Fruit fly (Drosophila melanogaster): ENCODE measurements around the gene CG14073.

CG14073 gene

DNA sequence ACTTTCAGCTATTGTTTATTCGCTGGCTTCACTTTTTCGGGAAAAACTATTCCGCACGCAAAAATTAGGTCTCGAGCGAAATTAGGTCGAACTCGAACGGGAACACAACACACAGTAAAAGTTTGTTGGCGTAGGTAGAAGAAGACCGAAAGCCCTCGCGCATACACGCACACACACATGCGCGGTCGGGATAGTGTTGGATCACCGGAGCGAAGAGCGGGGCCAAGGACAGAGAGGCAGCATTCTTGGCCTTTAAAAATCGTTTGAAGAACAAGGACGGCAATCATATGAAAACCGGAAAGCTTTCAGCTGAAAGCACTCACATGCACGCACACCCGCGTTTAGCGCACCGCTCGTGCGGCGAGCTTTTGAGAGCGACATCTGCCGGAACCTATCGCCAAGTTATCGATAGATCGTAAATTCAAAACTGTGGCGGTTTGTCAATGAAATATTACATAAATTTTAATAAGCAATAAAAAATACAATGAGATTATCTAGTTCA, 19.2 kb downstream of the CG14073 start, which contains the start of gene ftz-f1 (continued):
- TF ChIP-seq CG14965 (GFP tag; optimal IDR thresholded peaks at IDR 0.05; ENCODE audit: borderline replicate concordance) (no peak), CG13894 (tag; optimal IDR thresholded peaks at IDR 0.05) (no peak), CG10366 (GFP tag; IDR thresholded peaks at IDR 0.05) (no peak), CG8281 (tag; optimal IDR thresholded peaks at IDR 0.05) (no peak), Xbp1 (GFP tag; optimal IDR thresholded peaks at IDR 0.05) (no peak), Sry-β (GFP tag; optimal IDR thresholded peaks at IDR 0.05) (no peak), Lhr (GFP tag; optimal IDR thresholded peaks at IDR 0.05) (peak; percentile 72), CG11696 (GFP tag; IDR thresholded peaks at IDR 0.05) (no peak), CG16815 (GFP tag; optimal IDR thresholded peaks at IDR 0.05) (no peak), Lim3 (GFP tag; IDR thresholded peaks at IDR 0.05) (no peak), org-1 (GFP tag; optimal IDR thresholded peaks at IDR 0.05) (peak; percentile 2), CG2120 (GFP tag; optimal IDR thresholded peaks at IDR 0.05) (peak; percentile 32), gro (GFP tag; optimal IDR thresholded peaks at IDR 0.05) (peak; percentile 71), zen2 (GFP tag; IDR thresholded peaks at IDR 0.05; ENCODE audit: partially characterized antibody) (no peak; the same call in 2 of the 3 replicates), CG17612 (GFP tag; IDR thresholded peaks at IDR 0.05) (no peak), Aef1 (GFP tag; IDR thresholded peaks at IDR 0.05) (peak; percentile 16; the same call in 1 of the 3 replicates), Sin3A (optimal IDR thresholded peaks at IDR 0.05) (no peak), prd (optimal IDR thresholded peaks at IDR 0.05) (no peak), prd (GFP tag; IDR thresholded peaks at IDR 0.05) (0 out of 3 replicates have a peak, but pooled peaks have one; percentile 11), Side (GFP tag; optimal IDR thresholded peaks at IDR 0.05) (peak; percentile 24), CG4404 (GFP tag; IDR thresholded peaks at IDR 0.05) (no peak), kni (GFP tag; optimal IDR thresholded peaks at IDR 0.05) (peak; percentile 83), zf30C (GFP tag; optimal IDR thresholded peaks at IDR 0.05) (no peak), ERR (GFP tag; optimal IDR thresholded peaks at IDR 0.05) (peak; percentile 1), HLH4C (GFP tag; IDR thresholded peaks at IDR 0.05; ENCODE audit: partially characterized antibody) (peak; percentile 78), CG2889 (GFP tag; IDR thresholded peaks at IDR 0.05) (no peak), pros (GFP tag; optimal IDR thresholded peaks at IDR 0.05) (peak; percentile 53), CG14441 (GFP tag; IDR thresholded peaks at IDR 0.05) (no peak), jumu (GFP tag; optimal IDR thresholded peaks at IDR 0.05) (no peak), CG9817 (tag; optimal IDR thresholded peaks at IDR 0.05) (peak; percentile 9), CG1603 (tag; optimal IDR thresholded peaks at IDR 0.05) (no peak), toy (GFP tag; IDR thresholded peaks at IDR 0.05) (no peak), CG11398 (GFP tag; optimal IDR thresholded peaks at IDR 0.05) (peak; percentile 29), CG9797 (GFP tag; optimal IDR thresholded peaks at IDR 0.05) (peak; percentile 16), aop (GFP tag; IDR thresholded peaks at IDR 0.05) (no peak), CG11247 (GFP tag; IDR thresholded peaks at IDR 0.05) (no peak), Ravus (GFP tag; IDR thresholded peaks at IDR 0.05) (no peak), knrl (GFP tag; IDR thresholded peaks at IDR 0.05; ENCODE audit: partially characterized antibody) (peak; percentile 81), CTCF (GFP tag; optimal IDR thresholded peaks at IDR 0.05) (peak; percentile 98), CG1602 (GFP tag; optimal IDR thresholded peaks at IDR 0.05) (no peak), Ets65A (GFP tag) (peak; percentile 38), oc (tag; optimal IDR thresholded peaks at IDR 0.05) (no peak), CG33213 (GFP tag; optimal IDR thresholded peaks at IDR 0.05) (no peak), NFAT (GFP tag; IDR thresholded peaks at IDR 0.05) (0 out of 2 replicates have a peak, but pooled peaks have one; percentile 22), p53 (GFP tag; optimal IDR thresholded peaks at IDR 0.05) (no peak), CHES-1-like (GFP tag; optimal IDR thresholded peaks at IDR 0.05) (peak; percentile 46), btn (GFP tag; optimal IDR thresholded peaks at IDR 0.05) (no peak), CG10462 (GFP tag; optimal IDR thresholded peaks at IDR 0.05) (no peak), CG1024 (GFP tag; IDR thresholded peaks at IDR 0.05) (no peak), CG2875 (GFP tag; optimal IDR thresholded peaks at IDR 0.05) (no peak), CG3995 (GFP tag; optimal IDR thresholded peaks at IDR 0.05) (no peak), Tbp (GFP tag; optimal IDR thresholded peaks at IDR 0.05) (no peak), ara (GFP tag; IDR thresholded peaks at IDR 0.05) (no peak)

All from whole organism, embryonic.